Fruit fly (Drosophila melanogaster): ENCODE results near the gene SP1029.

DNA sequence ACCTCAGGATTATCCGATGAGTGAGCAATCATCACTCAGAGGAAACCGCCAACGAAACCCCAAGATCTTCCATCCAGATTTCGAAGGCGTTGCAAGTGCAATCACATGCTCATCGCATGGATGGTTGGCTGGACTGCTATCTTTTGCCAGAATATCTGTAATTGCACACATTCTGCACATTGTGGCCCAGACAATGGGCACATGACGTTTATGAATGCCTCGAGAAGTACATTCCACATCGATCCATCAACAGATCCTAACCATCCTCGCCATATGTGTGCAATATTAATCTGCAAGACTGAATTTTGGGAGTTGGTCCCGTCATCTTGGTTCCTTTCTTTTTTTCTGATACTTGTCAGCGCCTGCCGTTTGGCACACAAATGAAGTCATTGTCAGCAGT is 12.2 kb upstream of the SP1029 start:
- TF ChIP-seq CG17806 (tag; optimal IDR thresholded peaks at IDR 0.05) (no peak), EcR (GFP tag; optimal IDR thresholded peaks at IDR 0.05) (no peak), CG12605 (GFP tag; IDR thresholded peaks at IDR 0.05) (no peak), CG8159 (tag; optimal IDR thresholded peaks at IDR 0.05) (no peak), CG32121 (GFP tag; IDR thresholded peaks at IDR 0.05) (no peak), Snoo (tag; optimal IDR thresholded peaks at IDR 0.05) (no peak), Ets98B (GFP tag; IDR thresholded peaks at IDR 0.05) (no peak), CG8301 (tag; optimal IDR thresholded peaks at IDR 0.05) (no peak), CG9948 (tag; optimal IDR thresholded peaks at IDR 0.05) (no peak), CG14655 (GFP tag; optimal IDR thresholded peaks at IDR 0.05) (no peak), Pif1A (GFP tag; optimal IDR thresholded peaks at IDR 0.05) (no peak)
